Fruit fly (Drosophila melanogaster) whole organism: ENCODE data around the gene ProRS-m.

Source experiments
- CG8478 ChIP-seq: fragments of >200 bp; optimal IDR thresholded peaks from 2 replicates; lab custom pipeline; 2018; ENCODE audit warnings: inconsistent platforms
- Dll ChIP-seq: fragments of >200 bp; optimal IDR thresholded peaks from 2 replicates; lab custom pipeline; 2017
- EcR ChIP-seq, 2 experiments: fragments of >200 bp; optimal IDR thresholded peaks; 2 replicates each; lab custom pipeline; 2017; ENCODE audit warnings: missing biosample characterization in 2 of 2, missing genetic modification characterization in 2 of 2, missing genetic modification reagents in 2 of 2
- pan ChIP-seq: fragments of >200 bp; optimal IDR thresholded peaks from 2 replicates; lab custom pipeline; 2017
- psq ChIP-seq: fragments of >200 bp; optimal IDR thresholded peaks from 2 replicates; lab custom pipeline; 2017
- usp ChIP-seq: fragments of >200 bp; optimal IDR thresholded peaks from 2 replicates; lab custom pipeline; 2017; ENCODE audit warnings: missing biosample characterization, missing genetic modification characterization, mixed read lengths

The ProRS-m gene

dm6 chr3L:2631406-2631805 is 20.2 kb downstream of the ProRS-m start, which contains the start of the genes CG42245 and MEP-1:
CG42245 (plus strand) TSS chr3L:2631715.
MEP-1 (plus strand) TSS chr3L:2631715.
- no peak for TF ChIP-seq CG8478 (lab: Kevin White, UChicago)

dm6 chr3L:2629964-2630363 is 21.7 kb downstream of the ProRS-m start, which contains the start of gene Pxn:
Pxn (minus strand) TSS chr3L:2630064.
- TF ChIP-seq usp (no peak), CG8478 (lab: Kevin White, UChicago) (no peak), pan (lab: Kevin White, UChicago) (no peak), EcR (GFP tag; optimal IDR thresholded peaks at IDR 0.05; lab: Kevin White, UChicago) (no peak), psq (lab: Kevin White, UChicago) (no peak)

dm6 chr3L:2614222-2614621 is 37.4 kb downstream of the ProRS-m start:
- TF ChIP-seq Dll (no peak), usp (no peak), psq (lab: Kevin White, UChicago) (no peak), CG8478 (lab: Kevin White, UChicago) (no peak), pan (lab: Kevin White, UChicago) (no peak), EcR (GFP tag; optimal IDR thresholded peaks at IDR 0.05; lab: Kevin White, UChicago) (no peak)

dm6 chr3L:2608825-2609224 is 42.8 kb downstream of the ProRS-m start:
- TF ChIP-seq psq (lab: Kevin White, UChicago) (no peak), pan (lab: Kevin White, UChicago) (no peak)
